Worm (Caenorhabditis elegans): Measurements from ENCODE around the gene T07A5.7.

DNA sequence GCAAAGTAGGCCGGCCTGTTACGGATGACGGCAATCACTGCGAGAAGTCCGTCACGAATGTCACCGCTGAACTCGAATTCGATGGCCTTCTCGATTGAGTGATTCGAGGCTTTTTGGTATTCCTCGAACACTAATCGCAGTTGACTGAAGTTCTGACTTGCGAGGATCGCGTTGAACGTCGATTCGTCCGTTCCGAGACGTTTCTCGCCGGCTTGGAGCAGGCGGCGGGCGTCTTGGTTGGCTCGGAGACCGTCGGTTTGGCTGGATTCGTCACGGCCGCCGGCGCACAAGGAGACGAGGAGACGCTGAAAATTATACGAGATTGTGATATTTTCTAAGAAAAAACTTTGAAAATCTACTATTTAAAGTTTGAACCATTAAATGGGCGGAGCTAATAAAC is 15.4 kb upstream of the T07A5.7 start:
- TF ChIP-seq unc-62 (GFP tag; optimal IDR thresholded peaks at IDR 0.05) = no peak
- TF ChIP-seq nhr-237 (tag; optimal IDR thresholded peaks at IDR 0.05) = no peak
- TF ChIP-seq unc-39 (tag; optimal IDR thresholded peaks at IDR 0.05) = no peak
- TF ChIP-seq blmp-1 (tag; optimal IDR thresholded peaks at IDR 0.05) = no peak
- no peak for TF ChIP-seq nhr-12 (tag; optimal IDR thresholded peaks at IDR 0.05)
- TF ChIP-seq lin-13 (tag; optimal IDR thresholded peaks at IDR 0.05) = no peak
- no peak for TF ChIP-seq nhr-76 (tag; optimal IDR thresholded peaks at IDR 0.05)
- TF ChIP-seq pha-4 (tag; optimal IDR thresholded peaks at IDR 0.05) = no peak
